Worm (Caenorhabditis elegans) whole organism, early embryonic: Measurements from ENCODE around the gene nstp-6.

ENCODE experiments used
- B0310.2 ChIP-seq: sonication (generic microtip); optimal IDR thresholded peaks from 2 replicates; lab custom pipeline; 2016; ENCODE audit warnings: mild to moderate bottlenecking, missing genetic modification characterization, missing compliant biosample characterization
- F13C5.2 ChIP-seq: sonication (generic microtip); optimal IDR thresholded peaks from 2 replicates; lab custom pipeline; 2017; ENCODE audit warnings: mild to moderate bottlenecking, missing genetic modification characterization, inconsistent platforms, missing compliant biosample characterization
- aly-1 ChIP-seq: sonication (generic microtip); optimal IDR thresholded peaks from 2 replicates; lab custom pipeline; 2016; ENCODE audit warnings: missing genetic modification characterization, missing compliant biosample characterization
- ama-1 ChIP-seq: fragments of 150-350 bp; optimal IDR thresholded peaks from 2 replicates; lab custom pipeline; 2014
- ceh-13 ChIP-seq: fragments of 200-800 bp; sonication (Bioruptor generic); optimal IDR thresholded peaks from 2 replicates; lab custom pipeline; 2018; ENCODE audit warnings: mild to moderate bottlenecking, missing genetic modification characterization, missing compliant biosample characterization
- ceh-36 ChIP-seq: sonication (generic microtip); optimal IDR thresholded peaks from 2 replicates; lab custom pipeline; 2016; ENCODE audit warnings: missing genetic modification characterization, inconsistent platforms, missing compliant biosample characterization
- ets-7 ChIP-seq: sonication (generic microtip); optimal IDR thresholded peaks from 2 replicates; lab custom pipeline; 2016; ENCODE audit warnings: missing genotype, missing genetic modification characterization, missing compliant biosample characterization
- flt-1 ChIP-seq: fragments of 200-800 bp; sonication (Bioruptor generic); IDR thresholded peaks from 2 replicates; pipeline ENCODE4 v1.3.6; 2022; ENCODE audit warnings: missing genetic modification characterization, missing compliant biosample characterization
- hmbx-1 ChIP-seq: sonication (generic microtip); optimal IDR thresholded peaks from 2 replicates; lab custom pipeline; 2016; ENCODE audit warnings: mild to moderate bottlenecking, missing genetic modification characterization, missing compliant biosample characterization
- hmg-4 ChIP-seq: fragments of 200-800 bp; sonication (Bioruptor generic); optimal IDR thresholded peaks from 2 replicates; lab custom pipeline; 2018; ENCODE audit warnings: mild to moderate bottlenecking, missing genetic modification characterization, missing compliant biosample characterization
- hnd-1 ChIP-seq: sonication (generic microtip); optimal IDR thresholded peaks from 2 replicates; lab custom pipeline; 2016; ENCODE audit warnings: missing genetic modification characterization, missing compliant biosample characterization
- pes-1 ChIP-seq: fragments of 200-800 bp; sonication (Bioruptor generic); IDR thresholded peaks from 2 replicates; pipeline ENCODE4 v1.3.6; 2022; ENCODE audit warnings: missing genetic modification reagents, missing genetic modification characterization, missing compliant biosample characterization
- scrt-1 ChIP-seq: fragments of 200-800 bp; sonication (Bioruptor generic); IDR thresholded peaks from 2 replicates; pipeline ENCODE4 v1.3.6; 2022; ENCODE audit warnings: missing genetic modification characterization, missing compliant biosample characterization
- sea-1 ChIP-seq: fragments of 200-800 bp; sonication (Bioruptor generic); conservative IDR thresholded peaks from 2 replicates; pipeline ENCODE4 v1.3.6; 2022; ENCODE audit warnings: missing genetic modification characterization, missing compliant biosample characterization
- tbx-11 ChIP-seq: fragments of 200-800 bp; sonication (Bioruptor generic); IDR thresholded peaks from 2 replicates; pipeline ENCODE4 v1.3.6; 2022; ENCODE audit warnings: missing genetic modification characterization, missing compliant biosample characterization
- tbx-37 ChIP-seq: fragments of 200-800 bp; sonication (Bioruptor generic); conservative IDR thresholded peaks from 2 replicates; pipeline ENCODE4 v1.3.6; 2022; ENCODE audit warnings: missing genetic modification reagents, missing genetic modification characterization, missing compliant biosample characterization
- tra-4 ChIP-seq: sonication (generic microtip); optimal IDR thresholded peaks from 2 replicates; lab custom pipeline; 2017; ENCODE audit warnings: missing genetic modification characterization, missing compliant biosample characterization

nstp-6 gene

ce11 chrIV:3526144-3526797 is 21.1 kb downstream of the nstp-6 start:
- TF ChIP-seq hmg-4 (GFP tag; lab: Kevin White, UChicago) (no peak), ama-1 (lab: Kevin White, UChicago) (peak; percentile 61), hmbx-1 (tag; lab: Kevin White, UChicago) (no peak), B0310.2 (tag; lab: Kevin White, UChicago) (peak; percentile 29), aly-1 (tag; lab: Kevin White, UChicago) (no peak), F13C5.2 (tag; lab: Kevin White, UChicago) (no peak), ceh-36 (tag; lab: Kevin White, UChicago) (no peak)

ce11 chrIV:3524584-3525020 is 22.8 kb downstream of the nstp-6 start:
- peak; percentile 89 for TF ChIP-seq hmg-4 (GFP tag; lab: Kevin White, UChicago)
- TF ChIP-seq ceh-13 (GFP tag; lab: Kevin White, UChicago), result peak; percentile 73
- peak; percentile 82 for TF ChIP-seq tbx-37 (GFP tag; lab: Robert Waterston, UW)
- TF ChIP-seq ets-7 (tag; lab: Kevin White, UChicago), result peak; percentile 67
- peak; percentile 91 for TF ChIP-seq sea-1 (GFP tag; lab: Robert Waterston, UW)
- peak; percentile 85 for TF ChIP-seq B0310.2 (tag; lab: Kevin White, UChicago)
- peak; percentile 51 for TF ChIP-seq tra-4 (tag; lab: Kevin White, UChicago)
- peak; percentile 92 for TF ChIP-seq aly-1 (tag; lab: Kevin White, UChicago)
- TF ChIP-seq pes-1 (GFP tag; lab: Robert Waterston, UW), result peak; percentile 94
- TF ChIP-seq hmbx-1 (tag; lab: Kevin White, UChicago), result peak; percentile 45
- TF ChIP-seq tbx-11 (GFP tag; lab: Robert Waterston, UW), result peak; percentile 85
- TF ChIP-seq F13C5.2 (tag; lab: Kevin White, UChicago), result peak; percentile 86
- peak; percentile 75 for TF ChIP-seq hnd-1 (tag; lab: Kevin White, UChicago)
- peak; percentile 91 for TF ChIP-seq scrt-1
- peak; percentile 10 for TF ChIP-seq ama-1 (lab: Kevin White, UChicago)
- peak; percentile 89 for TF ChIP-seq flt-1 (GFP tag; lab: Robert Waterston, UW)
- TF ChIP-seq ceh-36 (tag; lab: Kevin White, UChicago), result peak; percentile 86

ce11 chrIV:3523419-3523818 is 24.0 kb downstream of the nstp-6 start:
- TF ChIP-seq B0310.2 (tag; lab: Kevin White, UChicago) (no peak), pes-1 (GFP tag; lab: Robert Waterston, UW) (no peak), hnd-1 (tag; lab: Kevin White, UChicago) (no peak), scrt-1 (0 out of 2 replicates have a peak, but pooled peaks have one; percentile 29), ets-7 (tag; lab: Kevin White, UChicago) (no peak), tbx-37 (GFP tag; lab: Robert Waterston, UW) (no peak), sea-1 (GFP tag; lab: Robert Waterston, UW) (no peak)

DNA sequence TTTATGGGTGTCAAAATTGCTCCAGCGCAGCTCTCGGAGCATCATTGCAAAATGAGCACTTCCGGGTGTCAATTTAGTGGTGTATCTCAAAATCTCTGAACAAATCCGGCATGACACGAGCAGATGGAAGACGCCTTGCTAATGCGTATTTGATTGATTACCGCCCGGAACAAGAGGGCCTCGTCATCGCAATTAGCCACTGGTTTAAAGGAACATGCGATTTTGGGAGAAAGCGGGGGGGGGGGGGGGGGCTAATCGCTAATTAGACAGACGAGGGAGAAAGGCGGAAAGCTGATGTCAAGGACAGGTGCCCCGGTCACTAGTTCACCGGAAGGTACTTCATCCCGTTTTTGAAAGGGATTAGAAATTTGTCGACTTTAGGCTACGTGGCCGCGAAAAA is 25.7 kb downstream of the nstp-6 start:
- TF ChIP-seq hnd-1 (tag; lab: Kevin White, UChicago) (no peak), tra-4 (tag; lab: Kevin White, UChicago) (no peak), ceh-13 (GFP tag; lab: Kevin White, UChicago) (no peak), scrt-1 (no peak), ceh-36 (tag; lab: Kevin White, UChicago) (peak; percentile 39), flt-1 (GFP tag; lab: Robert Waterston, UW) (0 out of 2 replicates have a peak, but pooled peaks have one; percentile 18)

DNA sequence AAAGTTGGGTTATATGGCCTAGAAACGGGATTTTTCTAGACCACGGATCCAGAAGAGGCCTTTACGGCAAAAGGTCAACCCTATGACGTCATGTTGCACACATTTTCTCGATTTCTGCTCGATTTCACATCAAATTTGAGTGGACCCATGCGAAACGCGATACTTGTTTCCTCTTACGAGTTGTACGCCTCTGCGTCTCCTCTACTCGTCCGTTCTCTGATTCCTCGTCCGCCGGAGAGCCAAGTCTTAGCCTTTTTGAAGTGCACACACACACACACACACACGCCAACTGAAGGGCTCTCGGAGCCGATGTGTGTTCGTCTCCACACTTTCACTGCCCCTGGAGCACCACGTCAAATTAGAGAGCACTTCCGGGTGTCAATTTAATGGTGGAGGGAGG is 26.4 kb downstream of the nstp-6 start:
- TF ChIP-seq flt-1 (GFP tag; lab: Robert Waterston, UW), result 0 out of 2 replicates have a peak, but pooled peaks have one; percentile 9
- no peak for TF ChIP-seq tbx-11 (GFP tag; lab: Robert Waterston, UW)

- no peak for TF ChIP-seq hnd-1 (tag; lab: Kevin White, UChicago)
- TF ChIP-seq F13C5.2 (tag; lab: Kevin White, UChicago), result no peak
- no peak for TF ChIP-seq scrt-1
- no peak for TF ChIP-seq hmbx-1 (tag; lab: Kevin White, UChicago)
- TF ChIP-seq tbx-37 (GFP tag; lab: Robert Waterston, UW), result no peak
- TF ChIP-seq B0310.2 (tag; lab: Kevin White, UChicago), result no peak
- TF ChIP-seq flt-1 (GFP tag; lab: Robert Waterston, UW), result no peak
- TF ChIP-seq sea-1 (GFP tag; lab: Robert Waterston, UW), result no peak
- no peak for TF ChIP-seq ets-7 (tag; lab: Kevin White, UChicago)
- TF ChIP-seq tbx-11 (GFP tag; lab: Robert Waterston, UW), result no peak
- no peak for TF ChIP-seq aly-1 (tag; lab: Kevin White, UChicago)
- TF ChIP-seq ceh-36 (tag; lab: Kevin White, UChicago), result no peak
- TF ChIP-seq pes-1 (GFP tag; lab: Robert Waterston, UW), result no peak
- no peak for TF ChIP-seq ama-1 (lab: Kevin White, UChicago)
- no peak for TF ChIP-seq ceh-13 (GFP tag; lab: Kevin White, UChicago)
- no peak for TF ChIP-seq hmg-4 (GFP tag; lab: Kevin White, UChicago)
- TF ChIP-seq tra-4 (tag; lab: Kevin White, UChicago), result no peak
These were observed 27.0 kb downstream of the nstp-6 start for ce11 chrIV:3520374-3520773.

DNA sequence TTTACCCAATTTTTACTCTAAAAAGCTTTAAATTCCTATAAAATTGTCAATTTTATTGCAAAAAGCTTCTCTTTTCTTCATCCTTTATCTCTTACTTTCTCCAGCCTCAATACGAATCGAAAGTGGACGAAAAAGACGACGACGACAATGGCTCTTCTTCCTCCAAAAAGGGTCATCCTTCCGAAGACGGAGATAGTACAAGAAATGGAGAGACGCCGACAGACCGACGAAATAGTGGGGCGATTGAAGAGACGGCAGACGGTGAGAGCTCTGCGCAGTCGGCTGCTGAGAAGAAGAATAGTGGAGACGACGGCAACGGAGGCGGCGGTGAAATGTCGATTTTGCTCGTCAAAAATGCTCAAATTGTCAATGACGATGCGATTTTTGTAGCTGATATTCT is 28.0 kb downstream of the nstp-6 start:
- TF ChIP-seq sea-1 (GFP tag; lab: Robert Waterston, UW) (no peak), ama-1 (lab: Kevin White, UChicago) (no peak), flt-1 (GFP tag; lab: Robert Waterston, UW) (no peak), hmbx-1 (tag; lab: Kevin White, UChicago) (no peak), hmg-4 (GFP tag; lab: Kevin White, UChicago) (no peak), tra-4 (tag; lab: Kevin White, UChicago) (no peak), scrt-1 (no peak), aly-1 (tag; lab: Kevin White, UChicago) (no peak), pes-1 (GFP tag; lab: Robert Waterston, UW) (no peak), tbx-37 (GFP tag; lab: Robert Waterston, UW) (no peak), ceh-36 (tag; lab: Kevin White, UChicago) (no peak), ets-7 (tag; lab: Kevin White, UChicago) (no peak), hnd-1 (tag; lab: Kevin White, UChicago) (no peak), F13C5.2 (tag; lab: Kevin White, UChicago) (no peak), ceh-13 (GFP tag; lab: Kevin White, UChicago) (no peak), tbx-11 (GFP tag; lab: Robert Waterston, UW) (no peak), B0310.2 (tag; lab: Kevin White, UChicago) (no peak)
